Worm (Caenorhabditis elegans) whole organism, L4/young adult: ENCODE results near the gene clec-147.
A peak's percentile ranks its signal among the peaks of the same experiment; 100 is the strongest.

Experiments used
- W03F9.2 ChIP-seq: fragments of 150-350 bp; optimal IDR thresholded peaks from 2 replicates; lab custom pipeline; 2014; ENCODE audit warnings: missing biosample characterization, missing genetic modification characterization
- dao-5 ChIP-seq: sonication (generic microtip); optimal IDR thresholded peaks from 2 replicates; lab custom pipeline; 2016; ENCODE audit warnings: missing genotype, missing genetic modification characterization, moderate library complexity, missing compliant biosample characterization
- him-1 ChIP-seq: sonication (generic microtip); optimal IDR thresholded peaks from 2 replicates; lab custom pipeline; 2016; ENCODE audit warnings: missing genotype, missing genetic modification reagents, missing genetic modification characterization, missing compliant biosample characterization

Gene clec-147

DNA sequence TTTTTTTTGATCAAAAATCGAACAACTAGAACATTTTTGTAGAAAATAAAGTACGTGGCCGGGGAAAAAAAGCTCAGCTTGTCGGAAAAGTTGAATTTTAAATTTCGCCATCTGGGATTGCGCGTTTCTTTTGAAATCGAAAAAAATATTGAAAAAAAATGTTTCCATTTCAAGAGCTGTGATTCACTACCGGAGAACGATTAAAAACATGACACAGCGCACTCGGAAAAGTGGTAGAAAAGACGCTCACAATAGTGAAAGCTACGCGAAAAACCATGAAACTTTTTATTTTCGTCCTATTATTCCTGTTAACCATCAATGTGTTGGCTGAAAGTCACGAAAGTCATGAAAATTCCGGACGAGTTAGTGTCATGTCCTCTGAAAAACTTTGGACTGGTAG, at the start of gene clec-147, which contains the start of gene C04H5.7:
clec-147 (minus strand) TSS at position 101 of the 400 bp plus-strand sequence.
C04H5.7 (plus strand) TSS at position 219 of the 400 bp plus-strand sequence.
- TF ChIP-seq dao-5 (tag; lab: Kevin White, UChicago) (no peak), him-1 (tag; lab: Kevin White, UChicago) (no peak), W03F9.2 (no peak)

DNA sequence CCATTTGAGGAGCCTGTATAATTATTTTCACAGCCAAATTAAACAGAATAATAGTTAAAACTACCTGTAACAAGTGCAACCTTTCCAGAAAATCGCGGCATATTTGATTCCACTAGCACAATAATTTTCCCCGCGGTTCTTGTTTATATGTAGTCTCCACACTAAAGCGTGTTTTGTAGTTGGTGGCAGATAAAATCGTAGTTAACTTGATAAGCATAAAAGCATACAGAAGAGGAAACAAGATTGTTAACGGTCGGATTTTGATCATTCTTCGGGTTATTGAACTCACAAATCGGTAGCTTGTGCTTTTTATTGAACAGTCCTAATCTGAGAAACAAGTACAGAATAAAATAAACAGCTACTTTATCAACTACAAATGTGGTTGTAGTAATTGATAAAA, 49.8 kb upstream of the clec-147 start, which contains the start of gene C01G12.5:
C01G12.5 (minus strand) TSS at position 101 of the 400 bp plus-strand sequence.
- no peak for TF ChIP-seq him-1 (tag; lab: Kevin White, UChicago)
- no peak for TF ChIP-seq W03F9.2
- TF ChIP-seq dao-5 (tag; lab: Kevin White, UChicago) = no peak

DNA sequence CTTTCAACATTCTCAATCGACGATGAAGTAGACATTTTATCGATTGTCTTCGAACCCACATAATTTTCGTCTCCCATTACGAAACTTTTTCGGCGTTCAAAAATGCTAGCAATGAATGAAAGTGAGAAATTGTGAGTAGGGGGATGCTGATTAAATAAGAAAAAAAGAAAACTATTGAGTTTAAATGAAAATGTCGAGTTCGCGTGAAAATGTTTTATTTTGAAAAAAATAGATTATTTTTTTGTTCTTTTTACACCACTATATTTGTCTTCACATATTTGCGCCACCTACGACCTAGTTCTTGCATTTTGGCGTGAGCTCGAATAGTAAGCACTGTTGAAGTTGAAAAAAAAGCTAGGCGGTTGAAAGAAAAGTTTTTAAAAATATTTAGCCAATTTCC, 44.6 kb upstream of the clec-147 start, which contains the start of gene C01G12.3:
C01G12.3 (minus strand) TSS at position 101 of the 400 bp plus-strand sequence.
- no peak for TF ChIP-seq dao-5 (tag; lab: Kevin White, UChicago)
- no peak for TF ChIP-seq him-1 (tag; lab: Kevin White, UChicago)
- TF ChIP-seq W03F9.2 = no peak

DNA sequence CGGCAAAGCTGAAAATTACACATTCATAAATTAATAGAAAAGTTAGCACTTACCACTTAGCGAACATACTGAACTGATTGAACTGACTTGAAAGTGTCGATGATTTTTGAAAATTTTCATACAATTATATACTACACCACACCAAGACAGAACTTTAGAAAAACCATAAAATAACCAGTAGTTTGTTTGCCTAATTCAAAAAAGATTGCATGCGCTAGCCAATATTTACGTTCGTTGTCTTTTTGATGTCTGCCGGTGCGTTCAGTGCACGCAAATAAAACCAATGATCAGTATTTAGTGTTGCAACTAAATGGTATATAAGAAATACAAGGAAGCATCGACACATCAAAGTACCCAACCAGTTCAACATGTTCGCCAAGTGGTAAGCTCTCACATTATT, 42.9 kb upstream of the clec-147 start, which contains the start of the genes nspb-8 and nspb-9:
nspb-8 (minus strand) TSS at position 101 of the 400 bp plus-strand sequence.
nspb-9 (plus strand) TSS at position 311 of the 400 bp plus-strand sequence.
- no peak for TF ChIP-seq him-1 (tag; lab: Kevin White, UChicago)
- TF ChIP-seq W03F9.2 = no peak
- no peak for TF ChIP-seq dao-5 (tag; lab: Kevin White, UChicago)

DNA sequence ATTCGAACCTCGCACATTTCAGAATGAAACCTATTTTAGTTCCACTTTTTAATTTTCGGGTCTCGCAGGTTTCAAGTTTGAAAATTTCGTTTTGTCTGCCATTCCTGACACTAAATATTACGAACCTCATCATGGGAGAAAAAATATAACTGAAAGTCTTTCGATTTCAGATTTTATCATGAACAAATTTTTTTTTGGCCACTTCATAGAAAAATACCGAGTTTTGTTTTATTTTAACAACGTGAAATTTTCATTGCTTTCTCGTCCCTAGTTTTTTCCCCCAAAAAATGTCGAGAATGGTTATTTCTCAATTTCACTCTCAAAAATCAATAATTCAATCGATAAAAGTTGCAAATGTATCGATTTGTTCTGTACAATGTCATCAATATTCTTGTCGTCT, 41.1 kb upstream of the clec-147 start, which contains the start of gene C01G12.9:
C01G12.9 (plus strand) TSS at position 301 of the 400 bp plus-strand sequence.
- TF ChIP-seq him-1 (tag; lab: Kevin White, UChicago) (no peak), W03F9.2 (no peak), dao-5 (tag; lab: Kevin White, UChicago) (no peak)

DNA sequence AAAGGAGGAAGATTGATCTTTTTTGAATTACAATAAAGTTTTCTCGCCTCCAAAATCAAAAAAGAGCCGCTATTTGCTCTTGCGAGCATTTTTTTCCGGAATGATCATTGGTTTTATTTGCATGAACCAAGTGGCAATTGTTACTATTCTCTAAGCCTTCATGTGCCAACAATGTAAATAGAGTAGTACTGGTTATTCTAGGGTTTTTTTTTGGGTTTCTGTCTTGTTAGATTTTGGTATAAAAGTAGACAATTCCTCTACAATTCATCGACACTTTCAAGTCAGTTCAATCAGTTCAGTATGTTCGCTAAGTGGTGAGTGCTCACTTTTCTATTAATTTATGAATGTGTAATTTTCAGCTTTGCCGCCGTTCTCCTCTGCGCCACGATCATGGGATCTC, 40.4 kb upstream of the clec-147 start, which contains the start of gene nspb-7:
nspb-7 (plus strand) TSS at position 301 of the 400 bp plus-strand sequence.
- no peak for TF ChIP-seq dao-5 (tag; lab: Kevin White, UChicago)
- TF ChIP-seq W03F9.2 = no peak
- no peak for TF ChIP-seq him-1 (tag; lab: Kevin White, UChicago)

DNA sequence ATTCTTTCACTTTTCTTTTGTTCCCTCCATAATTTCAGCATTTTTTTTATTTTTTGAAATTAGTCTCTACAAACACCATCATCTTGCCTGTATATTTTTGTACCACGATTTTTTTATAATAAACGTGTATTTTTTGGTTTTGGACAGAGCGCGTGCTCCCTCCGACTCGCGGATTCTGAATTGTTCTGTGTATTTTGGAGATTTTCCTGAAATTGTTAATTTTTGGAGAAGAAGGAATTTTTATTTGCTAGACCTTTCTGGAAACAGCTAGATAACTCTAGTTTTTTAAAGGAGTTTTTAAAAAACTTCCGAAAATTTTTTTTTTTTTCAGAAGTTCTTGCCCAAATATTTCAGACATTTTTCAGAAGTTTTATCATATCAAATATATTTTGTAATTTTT, 38.8 kb upstream of the clec-147 start, which contains the start of gene C01G12.13:
C01G12.13 (plus strand) TSS at position 301 of the 400 bp plus-strand sequence.
- TF ChIP-seq him-1 (tag; lab: Kevin White, UChicago) (no peak), W03F9.2 (no peak), dao-5 (tag; lab: Kevin White, UChicago) (no peak)

DNA sequence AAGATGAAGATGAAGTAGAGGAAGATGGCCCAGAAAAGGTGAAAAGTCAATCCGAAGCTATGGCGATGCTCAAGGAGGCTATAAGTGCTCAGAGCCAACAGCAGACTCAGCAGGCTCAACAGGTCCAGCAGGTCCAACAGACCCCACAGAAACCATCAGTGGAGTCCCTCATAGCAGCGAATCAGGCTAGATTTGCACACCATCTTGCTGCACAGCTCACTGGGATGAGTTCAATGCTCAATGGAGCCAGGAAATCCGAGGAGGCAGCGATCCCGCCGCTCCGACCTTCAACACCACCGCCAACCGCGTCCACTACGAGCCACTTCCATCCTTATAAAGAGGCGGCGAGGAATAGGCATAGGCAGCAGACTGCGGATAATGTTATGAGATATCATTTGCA, 37.2 kb upstream of the clec-147 start:
- TF ChIP-seq him-1 (tag; lab: Kevin White, UChicago) (no peak), dao-5 (tag; lab: Kevin White, UChicago) (no peak), W03F9.2 (no peak)

DNA sequence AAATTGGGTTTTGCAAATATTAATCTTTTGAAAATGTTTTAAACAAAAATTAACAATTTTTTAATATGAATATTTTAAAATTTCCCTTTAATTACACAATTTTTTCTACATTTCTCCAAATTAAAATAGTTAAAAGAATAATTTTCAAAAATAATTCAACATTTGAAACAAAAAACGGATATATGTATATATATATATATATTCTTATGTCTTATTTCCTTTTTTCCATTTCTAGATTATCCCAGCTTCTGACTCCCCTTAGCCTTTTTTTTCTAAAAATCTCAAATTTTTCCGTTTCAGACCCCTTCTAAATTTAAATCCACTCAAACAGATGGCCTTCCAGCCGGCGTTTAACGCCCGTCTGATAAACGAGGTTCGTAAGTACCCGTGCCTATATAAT, 35.7 kb upstream of the clec-147 start, which contains the start of gene madf-5:
madf-5 (plus strand) TSS at position 301 of the 400 bp plus-strand sequence.
- no peak for TF ChIP-seq W03F9.2

DNA sequence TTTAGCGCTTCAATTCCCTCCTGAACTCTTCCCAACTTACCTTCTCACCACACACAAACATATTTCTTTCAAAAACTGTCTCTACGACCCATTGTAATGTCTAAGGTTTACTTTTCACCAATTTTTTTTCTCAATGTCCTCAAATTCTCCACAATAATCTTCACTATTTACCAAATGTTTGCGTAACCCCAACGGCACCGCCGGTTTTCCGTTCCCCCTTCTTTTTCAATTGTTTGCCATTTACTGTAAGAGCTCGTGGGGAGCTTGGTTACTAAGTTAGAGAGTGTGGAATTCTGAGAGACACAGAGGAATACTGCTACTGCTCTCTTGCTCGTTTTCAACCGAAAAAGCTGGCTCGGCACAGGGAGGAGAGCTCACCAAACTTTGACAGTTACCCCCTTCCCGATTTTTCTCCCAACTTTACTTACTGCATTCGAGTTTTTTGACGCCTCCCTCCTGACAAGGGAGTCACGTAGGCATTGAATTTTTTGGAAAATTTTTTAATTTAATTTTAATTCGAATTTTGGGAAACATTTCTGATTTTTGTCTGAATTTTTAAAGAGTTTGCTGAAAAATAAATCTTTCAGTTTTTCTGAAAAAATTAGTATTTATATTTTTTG, 33.0 kb upstream of the clec-147 start:
- TF ChIP-seq W03F9.2 = no peak

DNA sequence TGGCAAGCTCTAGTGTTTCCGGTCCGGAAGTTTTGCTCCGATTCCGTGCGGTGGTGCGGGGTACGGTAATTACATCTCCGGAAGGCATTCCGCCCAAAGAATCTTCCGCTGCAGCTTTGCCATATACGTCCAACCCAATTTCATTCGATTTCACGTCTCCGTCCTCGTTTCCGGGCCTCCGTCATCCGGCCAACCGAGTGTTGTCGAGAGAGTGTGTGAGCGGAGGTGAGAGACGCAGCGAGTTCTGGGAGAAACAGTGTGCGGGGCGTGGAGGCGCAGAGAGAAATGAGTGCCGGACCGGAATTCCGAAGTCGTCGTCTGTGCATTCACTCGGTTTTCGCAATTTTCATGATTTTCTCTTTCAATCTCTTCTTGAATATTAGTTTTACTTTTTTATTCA, 31.7 kb upstream of the clec-147 start:
- TF ChIP-seq him-1 (tag; lab: Kevin White, UChicago) (no peak), W03F9.2 (no peak), dao-5 (tag; lab: Kevin White, UChicago) (no peak)

DNA sequence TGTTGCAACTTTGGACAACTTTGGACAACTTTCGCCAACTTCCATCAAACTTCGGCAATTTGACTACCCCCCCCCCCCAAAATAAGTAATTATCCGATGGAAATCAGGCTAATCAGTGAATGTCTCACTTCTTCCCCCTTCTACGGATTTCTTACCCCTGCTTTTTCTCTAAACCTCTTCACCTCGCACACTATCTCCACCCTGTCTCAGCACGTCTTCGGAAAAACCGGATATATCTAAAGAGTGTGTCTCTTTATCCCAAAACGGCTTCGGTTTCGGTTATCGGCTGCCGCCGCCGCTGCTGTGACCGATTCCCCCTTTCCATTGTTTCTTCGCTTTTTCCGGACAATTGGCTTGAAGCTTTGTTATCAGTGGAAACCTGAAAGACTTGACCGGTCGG, 30.2 kb upstream of the clec-147 start:
- TF ChIP-seq him-1 (tag; lab: Kevin White, UChicago) = no peak
- no peak for TF ChIP-seq dao-5 (tag; lab: Kevin White, UChicago)
- TF ChIP-seq W03F9.2 = no peak

DNA sequence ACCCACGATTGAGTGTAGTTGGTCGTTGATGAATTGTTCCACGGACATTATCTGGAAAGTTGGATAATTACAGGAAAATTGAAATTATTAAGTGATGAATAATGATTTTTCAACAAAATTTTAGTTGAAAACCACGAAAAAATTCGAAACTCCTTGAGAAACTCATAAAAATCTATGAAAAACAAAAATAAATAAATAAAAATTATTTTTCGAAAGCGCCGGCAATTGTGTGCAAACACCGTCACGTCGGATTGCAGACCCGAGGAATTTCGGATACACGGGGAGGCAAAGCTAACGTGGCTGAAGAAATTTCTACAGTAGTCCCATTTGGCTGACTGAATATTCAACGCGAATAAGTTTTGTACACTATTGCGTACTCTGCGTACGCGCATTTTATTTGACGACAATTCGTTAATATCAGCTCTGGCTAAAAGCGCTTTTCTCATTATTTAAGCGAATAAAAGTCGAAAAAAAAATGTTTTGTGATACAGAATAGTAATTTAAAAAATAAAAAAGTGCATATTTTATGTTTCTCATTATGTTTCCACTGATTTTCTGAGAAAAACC, 24.0 kb upstream of the clec-147 start, which contains the start of gene mog-4:
mog-4 (minus strand) TSS at position 51 of the 567 bp plus-strand sequence.
- TF ChIP-seq him-1 (tag; lab: Kevin White, UChicago) = peak; percentile 96
- TF ChIP-seq W03F9.2 = peak; percentile 88
- peak; percentile 38 for TF ChIP-seq dao-5 (tag; lab: Kevin White, UChicago)

DNA sequence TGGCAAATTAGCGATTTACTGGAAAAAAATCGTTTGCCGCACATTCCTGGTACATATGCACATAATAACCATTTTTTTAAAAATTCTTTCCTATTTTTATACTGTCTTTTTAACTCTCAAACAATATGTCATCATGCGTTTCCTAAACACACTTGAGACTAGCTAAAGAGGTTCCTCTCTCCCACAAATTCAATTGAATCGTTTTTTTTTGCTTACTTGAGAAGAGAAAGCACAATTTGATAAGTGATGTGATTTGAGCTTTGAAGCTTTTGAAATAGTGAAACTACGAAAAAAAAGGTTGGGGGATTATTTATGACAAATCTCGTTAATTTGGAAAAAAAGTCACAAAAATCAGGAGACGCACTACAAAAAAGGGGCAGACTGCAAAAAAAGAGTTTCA, 17.4 kb upstream of the clec-147 start:
- no peak for TF ChIP-seq W03F9.2
- TF ChIP-seq dao-5 (tag; lab: Kevin White, UChicago) = no peak
- TF ChIP-seq him-1 (tag; lab: Kevin White, UChicago) = no peak
